Fruit fly (Drosophila melanogaster): ENCODE measurements around the gene cpb.

- no peak for TF ChIP-seq CG4496 (GFP tag; IDR thresholded peaks at IDR 0.05)
- no peak for TF ChIP-seq Snoo (tag; optimal IDR thresholded peaks at IDR 0.05)
- no peak for TF ChIP-seq Pif1B (GFP tag; optimal IDR thresholded peaks at IDR 0.05)
- TF ChIP-seq rn (GFP tag; IDR thresholded peaks at IDR 0.05) = no peak
- TF ChIP-seq CG15710 (tag; optimal IDR thresholded peaks at IDR 0.05) = no peak
These were observed 15.3 kb downstream of the cpb start for dm6 chr2L:1719971-1720370.

Data from whole organism, pupa.